Worm (Caenorhabditis elegans) whole organism, L4/young adult: ENCODE measurements around the gene rrp-8.
A peak's percentile ranks its signal among the peaks of the same experiment; 100 is the strongest.

ENCODE experiments used
- W03F9.2 ChIP-seq: fragments of 150-350 bp; optimal IDR thresholded peaks from 2 replicates; lab custom pipeline; 2014; ENCODE audit warnings: missing biosample characterization, missing genetic modification characterization
- dao-5 ChIP-seq: sonication (generic microtip); optimal IDR thresholded peaks from 2 replicates; lab custom pipeline; 2016; ENCODE audit warnings: missing genotype, missing genetic modification characterization, moderate library complexity, missing compliant biosample characterization
- him-1 ChIP-seq: sonication (generic microtip); optimal IDR thresholded peaks from 2 replicates; lab custom pipeline; 2016; ENCODE audit warnings: missing genotype, missing genetic modification reagents, missing genetic modification characterization, missing compliant biosample characterization

The rrp-8 gene

ce11 chrIV:396373-396772, at the start of gene rrp-8:
rrp-8 (plus strand) TSS chrIV:396545.
- TF ChIP-seq W03F9.2 (tag; lab: Kevin White, UChicago), result no peak
- TF ChIP-seq him-1 (tag; lab: Kevin White, UChicago), result no peak
- no peak for TF ChIP-seq dao-5 (tag; lab: Kevin White, UChicago)

- TF ChIP-seq dao-5 (tag; lab: Kevin White, UChicago) (no peak), him-1 (tag; lab: Kevin White, UChicago) (no peak), W03F9.2 (tag; lab: Kevin White, UChicago) (no peak)
Measured at ce11 chrIV:364983-365382, 31.4 kb upstream of the rrp-8 start.

ce11 chrIV:366406-366805, 29.9 kb upstream of the rrp-8 start:
- TF ChIP-seq him-1 (tag; lab: Kevin White, UChicago) (no peak), dao-5 (tag; lab: Kevin White, UChicago) (no peak), W03F9.2 (tag; lab: Kevin White, UChicago) (no peak)

ce11 chrIV:372146-372789, 24.1 kb upstream of the rrp-8 start:
- no peak for TF ChIP-seq dao-5 (tag; lab: Kevin White, UChicago)

ce11 chrIV:373963-374362, 22.4 kb upstream of the rrp-8 start:
- TF ChIP-seq him-1 (tag; lab: Kevin White, UChicago), result no peak
- no peak for TF ChIP-seq dao-5 (tag; lab: Kevin White, UChicago)
- TF ChIP-seq W03F9.2 (tag; lab: Kevin White, UChicago), result no peak

- TF ChIP-seq W03F9.2 (tag; lab: Kevin White, UChicago), result no peak
- no peak for TF ChIP-seq dao-5 (tag; lab: Kevin White, UChicago)
- no peak for TF ChIP-seq him-1 (tag; lab: Kevin White, UChicago)
Measured at ce11 chrIV:375915-376314, 20.4 kb upstream of the rrp-8 start, which contains the start of gene fln-1. fln-1 (minus strand) TSS chrIV:376015.

ce11 chrIV:377791-378190, 18.6 kb upstream of the rrp-8 start:
- TF ChIP-seq dao-5 (tag; lab: Kevin White, UChicago), result no peak
- no peak for TF ChIP-seq W03F9.2 (tag; lab: Kevin White, UChicago)
- TF ChIP-seq him-1 (tag; lab: Kevin White, UChicago), result no peak

ce11 chrIV:378367-378766, 18.0 kb upstream of the rrp-8 start:
- TF ChIP-seq dao-5 (tag; lab: Kevin White, UChicago) (no peak), W03F9.2 (tag; lab: Kevin White, UChicago) (no peak), him-1 (tag; lab: Kevin White, UChicago) (no peak)

ce11 chrIV:378838-379237, 17.5 kb upstream of the rrp-8 start:
- no peak for TF ChIP-seq W03F9.2 (tag; lab: Kevin White, UChicago)
- TF ChIP-seq dao-5 (tag; lab: Kevin White, UChicago), result no peak
- no peak for TF ChIP-seq him-1 (tag; lab: Kevin White, UChicago)

ce11 chrIV:379605-380004, 16.7 kb upstream of the rrp-8 start:
- no peak for TF ChIP-seq W03F9.2 (tag; lab: Kevin White, UChicago)

- TF ChIP-seq W03F9.2 (tag; lab: Kevin White, UChicago) (no peak), him-1 (tag; lab: Kevin White, UChicago) (no peak), dao-5 (tag; lab: Kevin White, UChicago) (no peak)
Measured at ce11 chrIV:383135-383731, 13.1 kb upstream of the rrp-8 start, which contains the start of gene spl-1. spl-1 (minus strand) TSS chrIV:383185.

- TF ChIP-seq W03F9.2 (tag; lab: Kevin White, UChicago) (peak; percentile 87), him-1 (tag; lab: Kevin White, UChicago) (peak; percentile 51), dao-5 (tag; lab: Kevin White, UChicago) (peak; percentile 48)
Measured at ce11 chrIV:385150-385937, 11.0 kb upstream of the rrp-8 start, which contains the start of gene rps-24. rps-24 (plus strand) TSS chrIV:385887.

ce11 chrIV:386576-386975, 9.8 kb upstream of the rrp-8 start, which contains the start of gene T07A9.14:
T07A9.14 (plus strand) TSS chrIV:386699.
- TF ChIP-seq him-1 (tag; lab: Kevin White, UChicago) (no peak), W03F9.2 (tag; lab: Kevin White, UChicago) (no peak), dao-5 (tag; lab: Kevin White, UChicago) (no peak)
